Fruit fly (Drosophila melanogaster): Measurements from ENCODE around the gene CG5290.

Gene CG5290

dm6 chr3L:17912448-17912847, at the start of gene CG5290:
CG5290 (minus strand) TSS chr3L:17912565.
- TF ChIP-seq eg (GFP tag; IDR thresholded peaks at IDR 0.05) (no peak), CG11294 (GFP tag; IDR thresholded peaks at IDR 0.05) (no peak), CG15336 (GFP tag; IDR thresholded peaks at IDR 0.05) (no peak), OdsH (GFP tag; optimal IDR thresholded peaks at IDR 0.05) (peak; percentile 44), CG3032 (tag; optimal IDR thresholded peaks at IDR 0.05) (no peak), CG6163 (GFP tag; IDR thresholded peaks at IDR 0.05) (no peak), Eip78C (GFP tag) (peak; percentile 71), topi (GFP tag; optimal IDR thresholded peaks at IDR 0.05) (peak; percentile 11), CG31627 (GFP tag; optimal IDR thresholded peaks at IDR 0.05) (peak; percentile 66), pdm3 (GFP tag; optimal IDR thresholded peaks at IDR 0.05) (peak; percentile 53), Blimp-1 (GFP tag; optimal IDR thresholded peaks at IDR 0.05) (no peak), cyc (GFP tag; optimal IDR thresholded peaks at IDR 0.05) (peak; percentile 43), ss (GFP tag; optimal IDR thresholded peaks at IDR 0.05) (no peak), Eip75B (GFP tag; optimal IDR thresholded peaks at IDR 0.05) (no peak), CG10631 (GFP tag; optimal IDR thresholded peaks at IDR 0.05) (peak; percentile 21), Ets96B (tag; optimal IDR thresholded peaks at IDR 0.05) (peak; percentile 7), Hr4 (GFP tag; optimal IDR thresholded peaks at IDR 0.05) (peak; percentile 43), fd59A (GFP tag; optimal IDR thresholded peaks at IDR 0.05) (no peak), CG8319 (GFP tag; optimal IDR thresholded peaks at IDR 0.05) (no peak), vri (GFP tag; optimal IDR thresholded peaks at IDR 0.05) (no peak), CG10669 (GFP tag; optimal IDR thresholded peaks at IDR 0.05) (no peak), lz (GFP tag; optimal IDR thresholded peaks at IDR 0.05) (peak; percentile 34), Hr39 (GFP tag; optimal IDR thresholded peaks at IDR 0.05) (peak; percentile 41), CG7368 (GFP tag; optimal IDR thresholded peaks at IDR 0.05) (peak; percentile 4), CG6854 (GFP tag; optimal IDR thresholded peaks at IDR 0.05) (no peak), net (GFP tag; optimal IDR thresholded peaks at IDR 0.05) (no peak), salr (GFP tag; optimal IDR thresholded peaks at IDR 0.05) (no peak), Sox15 (GFP tag; optimal IDR thresholded peaks at IDR 0.05) (no peak), Met (GFP tag; optimal IDR thresholded peaks at IDR 0.05) (peak; percentile 45), CG4318 (GFP tag; optimal IDR thresholded peaks at IDR 0.05) (no peak), Sox102F (GFP tag; optimal IDR thresholded peaks at IDR 0.05) (no peak), Smox (GFP tag; optimal IDR thresholded peaks at IDR 0.05) (peak; percentile 40), Sox14 (GFP tag; optimal IDR thresholded peaks at IDR 0.05) (peak; percentile 29), fkh (GFP tag; optimal IDR thresholded peaks at IDR 0.05) (peak; percentile 32), svp (GFP tag) (peak; percentile 59), esn (GFP tag; optimal IDR thresholded peaks at IDR 0.05) (peak; percentile 43), Eip93F (GFP tag; optimal IDR thresholded peaks at IDR 0.05) (no peak), acj6 (GFP tag; optimal IDR thresholded peaks at IDR 0.05) (peak; percentile 23), dac (GFP tag; optimal IDR thresholded peaks at IDR 0.05) (no peak), CG34406 (GFP tag; optimal IDR thresholded peaks at IDR 0.05) (no peak), spab (GFP tag; optimal IDR thresholded peaks at IDR 0.05) (no peak), CG11762 (GFP tag; optimal IDR thresholded peaks at IDR 0.05; ENCODE audit: insufficient read depth) (peak; percentile 5), CG16779 (tag; optimal IDR thresholded peaks at IDR 0.05) (no peak), CG6808 (GFP tag; optimal IDR thresholded peaks at IDR 0.05) (no peak)

dm6 chr3L:17961608-17962007, 49.2 kb upstream of the CG5290 start:
- TF ChIP-seq Sox14 (GFP tag; optimal IDR thresholded peaks at IDR 0.05) = peak; percentile 59
- TF ChIP-seq Hr38 (GFP tag; optimal IDR thresholded peaks at IDR 0.05) = no peak
- peak; percentile 35 for TF ChIP-seq Eip93F (GFP tag; optimal IDR thresholded peaks at IDR 0.05)
- no peak for TF ChIP-seq Gug (GFP tag; IDR thresholded peaks at IDR 0.05)
- no peak for TF ChIP-seq spab (GFP tag; optimal IDR thresholded peaks at IDR 0.05)
- no peak for TF ChIP-seq CG3919 (GFP tag; optimal IDR thresholded peaks at IDR 0.05)
- peak; percentile 2 for TF ChIP-seq CG6792 (GFP tag; optimal IDR thresholded peaks at IDR 0.05)
- TF ChIP-seq pdm3 (GFP tag; optimal IDR thresholded peaks at IDR 0.05) = no peak
- no peak for TF ChIP-seq CG32006 (GFP tag; optimal IDR thresholded peaks at IDR 0.05)
- TF ChIP-seq Eip78C (GFP tag) = peak; percentile 78
- TF ChIP-seq salr (GFP tag; optimal IDR thresholded peaks at IDR 0.05) = no peak
- TF ChIP-seq Sox15 (GFP tag; optimal IDR thresholded peaks at IDR 0.05) = no peak
- TF ChIP-seq CG15336 (GFP tag; IDR thresholded peaks at IDR 0.05) = peak; percentile 64
- peak; percentile 3 for TF ChIP-seq lz (GFP tag; optimal IDR thresholded peaks at IDR 0.05)
- TF ChIP-seq Eip75B (GFP tag; optimal IDR thresholded peaks at IDR 0.05) = peak; percentile 9
- no peak for TF ChIP-seq Hr4 (GFP tag; optimal IDR thresholded peaks at IDR 0.05)
- TF ChIP-seq svp (GFP tag) = peak; percentile 70
- no peak for TF ChIP-seq Hr39 (GFP tag; optimal IDR thresholded peaks at IDR 0.05)
- no peak for TF ChIP-seq cyc (GFP tag; optimal IDR thresholded peaks at IDR 0.05)
- TF ChIP-seq CG3032 (tag; optimal IDR thresholded peaks at IDR 0.05) = no peak
- TF ChIP-seq OdsH (GFP tag; optimal IDR thresholded peaks at IDR 0.05) = no peak
- 0 out of 3 replicates have a peak, but pooled peaks have one; percentile 27 for TF ChIP-seq CG8119 (GFP tag; IDR thresholded peaks at IDR 0.05)
- TF ChIP-seq CG6854 (GFP tag; optimal IDR thresholded peaks at IDR 0.05) = peak; percentile 69
- TF ChIP-seq fd85E (GFP tag; optimal IDR thresholded peaks at IDR 0.05) = peak; percentile 38

Measured in whole organism, prepupa.